Fruit fly (Drosophila melanogaster) whole organism, embryonic: ENCODE results near the gene CG14854.
A peak's percentile ranks its signal among the peaks of the same experiment; 100 is the strongest.

Experiments
- Adf1 ChIP-seq: fragments of 200-800 bp; sonication (Bioruptor generic); IDR thresholded peaks from 2 replicates; pipeline ENCODE4 v1.3.6; 2022; ENCODE audit warnings: missing biosample characterization, missing genetic modification characterization
- CG10209 ChIP-seq: fragments of 200-800 bp; sonication (Bioruptor generic); optimal IDR thresholded peaks from 3 replicates; lab custom pipeline; 2017; ENCODE audit warnings: missing biosample characterization, mild to moderate bottlenecking, missing genetic modification characterization, missing genetic modification reagents
- CG12391 ChIP-seq: fragments of 200-800 bp; sonication (Bioruptor generic); optimal IDR thresholded peaks from 3 replicates; lab custom pipeline; 2018; ENCODE audit warnings: missing biosample characterization, mild to moderate bottlenecking, missing genetic modification characterization, moderate library complexity
- CG1603 ChIP-seq: fragments of 200-800 bp; sonication (Bioruptor generic); optimal IDR thresholded peaks from 2 replicates; lab custom pipeline; 2019; ENCODE audit warnings: missing biosample characterization, mild to moderate bottlenecking, missing genetic modification characterization, moderate library complexity
- CG17186 ChIP-seq: fragments of 200-800 bp; sonication (Bioruptor generic); optimal IDR thresholded peaks from 3 replicates; lab custom pipeline; 2017; ENCODE audit warnings: missing biosample characterization, missing genetic modification reagents, missing genetic modification characterization
- CG17802 ChIP-seq: fragments of 200-800 bp; sonication (Bioruptor generic); optimal IDR thresholded peaks from 2 replicates; lab custom pipeline; 2018; ENCODE audit warnings: missing biosample characterization, mild to moderate bottlenecking, missing genetic modification characterization, moderate library complexity
- CG30020 ChIP-seq: fragments of 200-800 bp; optimal IDR thresholded peaks from 2 replicates; lab custom pipeline; 2019; ENCODE audit warnings: missing biosample characterization, mild to moderate bottlenecking, missing genetic modification characterization, moderate library complexity
- CG30431 ChIP-seq: fragments of 200-800 bp; sonication (Bioruptor generic); optimal IDR thresholded peaks from 2 replicates; lab custom pipeline; 2017; ENCODE audit warnings: missing biosample characterization, missing genetic modification characterization
- CG3163 ChIP-seq: fragments of 200-800 bp; sonication (Bioruptor generic); optimal IDR thresholded peaks from 3 replicates; lab custom pipeline; 2016; ENCODE audit warnings: missing biosample characterization, missing genetic modification characterization
- CG42726 ChIP-seq: fragments of 200-800 bp; sonication (Bioruptor generic); IDR thresholded peaks from 2 replicates; pipeline ENCODE4 v1.3.6; 2022; ENCODE audit warnings: missing biosample characterization, missing genetic modification characterization; ENCODE audit not compliant: partially characterized antibody
- CG4404 ChIP-seq: fragments of 200-800 bp; sonication (Bioruptor generic); IDR thresholded peaks from 2 replicates; pipeline ENCODE4 v1.3.6; 2022; ENCODE audit warnings: missing biosample characterization, missing genetic modification characterization
- CG6813 ChIP-seq: fragments of 200-800 bp; sonication (Bioruptor generic); optimal IDR thresholded peaks from 2 replicates; lab custom pipeline; 2017; ENCODE audit warnings: missing biosample characterization, missing genetic modification characterization, mild to moderate bottlenecking, moderate library complexity, missing genetic modification reagents
- CG8281 ChIP-seq: fragments of 200-800 bp; sonication (Bioruptor generic); optimal IDR thresholded peaks from 2 replicates; lab custom pipeline; 2018; ENCODE audit warnings: missing biosample characterization, mild to moderate bottlenecking, missing genetic modification characterization, moderate library complexity
- CG8765 ChIP-seq: fragments of 200-800 bp; sonication (Bioruptor generic); IDR thresholded peaks from 2 replicates; pipeline ENCODE4 v1.3.6; 2022; ENCODE audit warnings: missing biosample characterization, missing genetic modification characterization
- CG9727 ChIP-seq: fragments of 200-800 bp; sonication (Bioruptor generic); optimal IDR thresholded peaks from 3 replicates; lab custom pipeline; 2017; ENCODE audit warnings: missing biosample characterization, mild to moderate bottlenecking, missing genetic modification characterization
- CTCF ChIP-seq: fragments of 200-800 bp; sonication (Bioruptor generic); optimal IDR thresholded peaks from 2 replicates; lab custom pipeline; 2017; ENCODE audit warnings: missing biosample characterization, mild to moderate bottlenecking, missing genetic modification characterization, moderate library complexity
- CrebB ChIP-seq: fragments of 200-800 bp; sonication (Bioruptor generic); optimal IDR thresholded peaks from 3 replicates; lab custom pipeline; 2018; ENCODE audit warnings: missing biosample characterization, mild to moderate bottlenecking, missing genetic modification characterization
- D ChIP-seq, 2 experiments: fragments of 200-800 bp in 1 of 2; fragments of >200 bp in 1 of 2; sonication (Bioruptor generic) in 1 of 2; optimal IDR thresholded peaks; 2 replicates in 1 of 2; 3 replicates in 1 of 2; lab custom pipeline; 2017; ENCODE audit warnings: mild to moderate bottlenecking in 1 of 2, missing biosample characterization in 1 of 2, missing genetic modification characterization in 1 of 2, missing genetic modification reagents in 1 of 2
- E2f1 ChIP-seq: fragments of 200-800 bp; sonication (Bioruptor generic); IDR thresholded peaks from 2 replicates; pipeline ENCODE4 v1.3.6; 2022; ENCODE audit warnings: missing biosample characterization, missing genetic modification characterization
- Ets65A ChIP-seq: fragments of 200-800 bp; sonication (Bioruptor generic); peaks from one replicate; lab custom pipeline; 2016; ENCODE audit warnings: missing biosample characterization, missing genetic modification characterization
- Lpt ChIP-seq: fragments of >200 bp; optimal IDR thresholded peaks from 2 replicates; lab custom pipeline; 2018; ENCODE audit warnings: missing biosample characterization, missing genetic modification characterization
- Med ChIP-seq: fragments of 200-800 bp; sonication (Bioruptor generic); peaks from one replicate; lab custom pipeline; 2016; ENCODE audit warnings: missing biosample characterization, missing genetic modification characterization, mild to moderate bottlenecking, inconsistent platforms, moderate library complexity
- NC2α ChIP-seq: fragments of 200-800 bp; sonication (Bioruptor generic); optimal IDR thresholded peaks from 2 replicates; lab custom pipeline; 2016; ENCODE audit warnings: missing biosample characterization, missing genetic modification characterization
- ara ChIP-seq: fragments of 200-800 bp; sonication (Bioruptor generic); IDR thresholded peaks from 2 replicates; pipeline ENCODE4 v1.3.6; 2022; ENCODE audit warnings: missing biosample characterization, missing genetic modification characterization
- chif ChIP-seq, 2 experiments: fragments of 200-800 bp; sonication (Bioruptor generic); optimal IDR thresholded peaks; 3 replicates each; lab custom pipeline; 2016; ENCODE audit warnings: missing biosample characterization in 2 of 2, missing genetic modification characterization in 2 of 2
- chm ChIP-seq: fragments of 200-800 bp; sonication (Bioruptor generic); IDR thresholded peaks from 2 replicates; pipeline ENCODE4 v1.3.6; 2022; ENCODE audit warnings: missing biosample characterization, missing genetic modification characterization
- dysf ChIP-seq: fragments of 200-800 bp; sonication (Bioruptor generic); IDR thresholded peaks from 3 replicates; pipeline ENCODE4 v1.3.6; 2022; ENCODE audit warnings: missing biosample characterization, missing genetic modification characterization
- fd102C ChIP-seq: fragments of 200-800 bp; sonication (Bioruptor generic); optimal IDR thresholded peaks from 2 replicates; lab custom pipeline; 2018; ENCODE audit warnings: missing biosample characterization, mild to moderate bottlenecking, missing genetic modification characterization, moderate library complexity
- fd64A ChIP-seq: fragments of 200-800 bp; sonication (Bioruptor generic); optimal IDR thresholded peaks from 3 replicates; lab custom pipeline; 2018; ENCODE audit warnings: missing biosample characterization, mild to moderate bottlenecking, missing genetic modification characterization
- fd96Cb ChIP-seq: fragments of 200-800 bp; sonication (Bioruptor generic); optimal IDR thresholded peaks from 2 replicates; lab custom pipeline; 2018; ENCODE audit warnings: missing biosample characterization, mild to moderate bottlenecking, missing genetic modification characterization, moderate library complexity
- gcm ChIP-seq: fragments of 200-800 bp; sonication (Bioruptor generic); optimal IDR thresholded peaks from 2 replicates; lab custom pipeline; 2019; ENCODE audit warnings: missing biosample characterization, mild to moderate bottlenecking, missing genetic modification characterization, moderate library complexity
- h ChIP-seq: fragments of >200 bp; optimal IDR thresholded peaks from 2 replicates; lab custom pipeline; 2017
- lola ChIP-seq, 3 experiments: fragments of >200 bp in 2 of 3; fragments of 200-800 bp in 1 of 3; sonication (Bioruptor generic) in 1 of 3; optimal IDR thresholded peaks; 2 replicates each; lab custom pipeline; 2017 to 2019; ENCODE audit warnings: missing biosample characterization in 3 of 3, missing genetic modification characterization in 3 of 3, mild to moderate bottlenecking in 1 of 3, moderate library complexity in 1 of 3
- onecut ChIP-seq: fragments of 200-800 bp; sonication (Bioruptor generic); IDR thresholded peaks from 2 replicates; pipeline ENCODE4 v1.3.6; 2022; ENCODE audit warnings: missing biosample characterization, missing genetic modification characterization
- pan ChIP-seq, 4 experiments: fragments of >200 bp in 3 of 4; fragments of 200-800 bp in 1 of 4; sonication (Bioruptor generic) in 1 of 4; optimal IDR thresholded peaks in 3 of 4; IDR thresholded peaks in 1 of 4; 2 replicates each; pipeline versions ENCODE4 v1.3.6 to Lab custom; 2017 to 2022; ENCODE audit warnings: missing biosample characterization in 2 of 4, missing genetic modification characterization in 2 of 4, mixed read lengths in 1 of 4
- peb ChIP-seq: fragments of 200-800 bp; sonication (Bioruptor generic); IDR thresholded peaks from 2 replicates; pipeline ENCODE4 v1.3.6; 2022; ENCODE audit warnings: missing biosample characterization, missing genetic modification characterization
- phol ChIP-seq: fragments of 200-800 bp; sonication (Bioruptor generic); optimal IDR thresholded peaks from 3 replicates; lab custom pipeline; 2018; ENCODE audit warnings: missing biosample characterization, mild to moderate bottlenecking, missing genetic modification characterization, moderate library complexity
- pzg ChIP-seq: fragments of 200-800 bp; sonication (Bioruptor generic); optimal IDR thresholded peaks from 3 replicates; lab custom pipeline; 2018; ENCODE audit warnings: missing biosample characterization, mild to moderate bottlenecking, missing genetic modification characterization, moderate library complexity
- scrt ChIP-seq: fragments of 200-800 bp; sonication (Bioruptor generic); optimal IDR thresholded peaks from 2 replicates; lab custom pipeline; 2018; ENCODE audit warnings: missing biosample characterization, mild to moderate bottlenecking, missing genetic modification characterization, moderate library complexity
- sens ChIP-seq: fragments of 200-800 bp; sonication (Bioruptor generic); peaks from one replicate; lab custom pipeline; 2016; ENCODE audit warnings: missing biosample characterization, missing genetic modification characterization
- slp2 ChIP-seq: fragments of 200-800 bp; sonication (Bioruptor generic); optimal IDR thresholded peaks from 2 replicates; lab custom pipeline; 2016; ENCODE audit warnings: missing biosample characterization, missing genetic modification characterization
- tin ChIP-seq: fragments of 200-800 bp; sonication (Bioruptor generic); optimal IDR thresholded peaks from 3 replicates; lab custom pipeline; 2016; ENCODE audit warnings: missing biosample characterization, missing genetic modification characterization
- unpg ChIP-seq: fragments of 200-800 bp; sonication (Bioruptor generic); optimal IDR thresholded peaks from 3 replicates; lab custom pipeline; 2018; ENCODE audit warnings: missing biosample characterization, mild to moderate bottlenecking, missing genetic modification characterization, moderate library complexity
- z ChIP-seq: fragments of 200-800 bp; sonication (Bioruptor generic); IDR thresholded peaks from 3 replicates; pipeline ENCODE4 v1.3.6; 2022; ENCODE audit warnings: missing biosample characterization, missing genetic modification characterization
- zen ChIP-seq: fragments of 200-800 bp; sonication (Bioruptor generic); optimal IDR thresholded peaks from 3 replicates; lab custom pipeline; 2018; ENCODE audit warnings: missing biosample characterization, mild to moderate bottlenecking, missing genetic modification characterization, moderate library complexity
- zfh1 ChIP-seq: fragments of 200-800 bp; sonication (Bioruptor generic); IDR thresholded peaks from 3 replicates; pipeline ENCODE4 v1.3.6; 2022; ENCODE audit warnings: missing biosample characterization, missing genetic modification characterization

Gene CG14854

DNA sequence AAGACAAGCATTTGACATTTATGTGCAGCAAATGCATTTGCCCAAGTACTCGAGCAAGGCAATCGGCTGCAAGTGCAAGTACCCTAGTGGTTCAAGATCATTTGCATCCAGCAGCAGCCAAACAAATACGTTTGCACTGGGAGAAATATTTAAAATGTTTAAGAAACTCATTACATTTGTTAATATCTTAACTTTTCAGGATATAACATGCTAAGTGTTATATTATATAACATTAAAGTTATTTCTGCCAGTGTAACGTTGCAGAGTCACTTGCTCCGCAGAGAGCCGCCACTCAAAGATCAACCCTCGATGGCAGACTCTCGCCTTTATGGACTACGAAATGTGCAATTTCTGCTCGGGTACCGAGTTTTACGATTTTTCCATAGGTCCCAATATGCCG lies 29.6 kb upstream of the CG14854 start (continued):
- TF ChIP-seq CG9727 (GFP tag; lab: Kevin White, UChicago) (peak; percentile 65), lola (GFP tag; optimal IDR thresholded peaks at IDR 0.05; lab: Kevin White, UChicago) (peak in 1 of 3 experiments; percentile 39), pzg (GFP tag; lab: Kevin White, UChicago) (no peak), gcm (GFP tag; lab: Kevin White, UChicago) (no peak), scrt (GFP tag; lab: Kevin White, UChicago) (no peak), CG42726 (no peak), CG12391 (tag; lab: Kevin White, UChicago) (peak; percentile 40), CG17802 (tag; lab: Kevin White, UChicago) (no peak), Ets65A (GFP tag; lab: Kevin White, UChicago) (peak; percentile 89), tin (GFP tag; lab: Kevin White, UChicago) (peak; percentile 6), slp2 (GFP tag; lab: Kevin White, UChicago) (no peak), peb (GFP tag; lab: Robert Waterston, UW) (no peak), CG30431 (GFP tag; lab: Kevin White, UChicago) (no peak), CG1603 (tag; lab: Kevin White, UChicago) (peak; percentile 51), zen (tag; lab: Kevin White, UChicago) (peak; percentile 31), CG8281 (tag; lab: Kevin White, UChicago) (no peak), phol (tag; lab: Kevin White, UChicago) (peak; percentile 27), pan (optimal IDR thresholded peaks at IDR 0.05; lab: Kevin White, UChicago) (no peak), pan (GFP tag; optimal IDR thresholded peaks at IDR 0.05 in 1 of 2, IDR thresholded peaks at IDR 0.05 in 1 of 2) (no peak), CG4404 (GFP tag; lab: Robert Waterston, UW) (peak; percentile 56), CrebB (tag; lab: Kevin White, UChicago) (no peak), CTCF (GFP tag; lab: Kevin White, UChicago) (no peak), onecut (GFP tag; lab: Robert Waterston, UW) (no peak), chm (GFP tag; lab: Robert Waterston, UW) (no peak), fd64A (GFP tag; lab: Kevin White, UChicago) (no peak), D (optimal IDR thresholded peaks at IDR 0.05; lab: Kevin White, UChicago) (no peak), D (GFP tag; optimal IDR thresholded peaks at IDR 0.05; lab: Kevin White, UChicago) (no peak), CG3163 (no peak), CG10209 (GFP tag; lab: Kevin White, UChicago) (peak; percentile 12), fd96Cb (tag; lab: Kevin White, UChicago) (no peak), Med (GFP tag; lab: Kevin White, UChicago) (peak; percentile 60), ara (GFP tag; lab: Robert Waterston, UW) (0 out of 2 replicates have a peak, but pooled peaks have one; percentile 28), chif (GFP tag; optimal IDR thresholded peaks at IDR 0.05; lab: Kevin White, UChicago) (peak; percentile 20 to 25), NC2α (GFP tag; lab: Kevin White, UChicago) (no peak), z (GFP tag; lab: Robert Waterston, UW) (no peak), fd102C (GFP tag; lab: Kevin White, UChicago) (peak; percentile 19), Adf1 (no peak), sens (GFP tag; lab: Kevin White, UChicago) (peak; percentile 90), CG30020 (no peak), dysf (GFP tag; lab: Robert Waterston, UW) (no peak), unpg (GFP tag; lab: Kevin White, UChicago) (no peak), Lpt (no peak), zfh1 (peak; percentile 56; the same call in 2 of the 3 replicates), CG17186 (GFP tag; lab: Kevin White, UChicago) (no peak), E2f1 (GFP tag; lab: Robert Waterston, UW) (no peak), CG8765 (GFP tag; lab: Robert Waterston, UW) (peak; percentile 40; the same call in 1 of the 2 replicates), CG6813 (GFP tag; lab: Kevin White, UChicago) (no peak), h (no peak)
